Worm (Caenorhabditis elegans) whole organism, young adult: Measurements from ENCODE around the gene clc-1.

Experiments used
- D2030.7 ChIP-seq: fragments of 200-800 bp; sonication (Bioruptor generic); IDR thresholded peaks from 2 replicates; pipeline ENCODE4 v1.3.6; 2022; ENCODE audit warnings: missing genetic modification reagents, missing genetic modification characterization, missing compliant biosample characterization
- F22D6.2 ChIP-seq: sonication (generic microtip); optimal IDR thresholded peaks from 2 replicates; lab custom pipeline; 2016; ENCODE audit warnings: mild to moderate bottlenecking, missing genetic modification characterization, missing compliant biosample characterization
- F23B12.7 ChIP-seq: sonication (generic microtip); optimal IDR thresholded peaks from 2 replicates; lab custom pipeline; 2017; ENCODE audit warnings: missing genetic modification characterization, mild to moderate bottlenecking, missing compliant biosample characterization, antibody characterized with exemption, moderate library complexity; ENCODE audit not compliant: insufficient read depth
- F39B2.1 ChIP-seq: fragments of 200-800 bp; sonication (Bioruptor generic); IDR thresholded peaks from 2 replicates; pipeline ENCODE4 v1.3.6; 2022; ENCODE audit warnings: missing genetic modification reagents, missing genetic modification characterization, missing compliant biosample characterization
- F57A8.1 ChIP-seq: fragments of 200-800 bp; sonication (Bioruptor generic); optimal IDR thresholded peaks from 2 replicates; lab custom pipeline; 2018; ENCODE audit warnings: mild to moderate bottlenecking, missing genetic modification characterization, moderate library complexity, missing compliant biosample characterization
- F57C9.4 ChIP-seq: sonication (generic microtip); optimal IDR thresholded peaks from 2 replicates; lab custom pipeline; 2017; ENCODE audit warnings: mild to moderate bottlenecking, missing genetic modification characterization, missing compliant biosample characterization
- K12H6.12 ChIP-seq: fragments of 200-800 bp; sonication (Bioruptor generic); optimal IDR thresholded peaks from 2 replicates; lab custom pipeline; 2018; ENCODE audit warnings: mild to moderate bottlenecking, missing genetic modification characterization, missing compliant biosample characterization
- T07F8.4 ChIP-seq: sonication (generic microtip); optimal IDR thresholded peaks from 2 replicates; lab custom pipeline; 2016; ENCODE audit warnings: mild to moderate bottlenecking, missing genetic modification characterization, moderate library complexity, missing compliant biosample characterization
- ZK185.1 ChIP-seq: sonication (generic microtip); optimal IDR thresholded peaks from 2 replicates; lab custom pipeline; 2016; ENCODE audit warnings: mild to moderate bottlenecking, missing genetic modification characterization, missing compliant biosample characterization; ENCODE audit not compliant: poor library complexity, severe bottlenecking
- ama-1 ChIP-seq, 3 experiments: fragments of 150-350 bp in 1 of 3; sonication (generic microtip) in 2 of 3; optimal IDR thresholded peaks; 2 replicates each; lab custom pipeline; 2014 to 2018; ENCODE audit warnings: missing biosample characterization in 2 of 3, missing genetic modification characterization in 2 of 3, missing genetic modification reagents in 2 of 3
- aptf-3 ChIP-seq: fragments of 200-800 bp; sonication (Bioruptor generic); IDR thresholded peaks from 2 replicates; pipeline ENCODE4 v1.3.6; 2022; ENCODE audit warnings: missing genetic modification characterization, missing compliant biosample characterization
- atf-7 ChIP-seq: sonication (generic microtip); optimal IDR thresholded peaks from 2 replicates; lab custom pipeline; 2017; ENCODE audit warnings: mild to moderate bottlenecking, missing genetic modification characterization, missing compliant biosample characterization
- attf-3 ChIP-seq: fragments of 200-800 bp; sonication (Bioruptor generic); conservative IDR thresholded peaks from 2 replicates; pipeline ENCODE4 v1.3.6; 2022; ENCODE audit warnings: missing genetic modification reagents, missing genetic modification characterization, missing compliant biosample characterization
- attf-5 ChIP-seq: fragments of 200-800 bp; sonication (Bioruptor generic); optimal IDR thresholded peaks from 2 replicates; lab custom pipeline; 2018; ENCODE audit warnings: mild to moderate bottlenecking, missing genetic modification characterization, missing compliant biosample characterization
- cebp-1 ChIP-seq, 2 experiments: fragments of 200-800 bp in 1 of 2; sonication (Bioruptor generic) in 1 of 2; sonication (generic microtip) in 1 of 2; IDR thresholded peaks in 1 of 2; optimal IDR thresholded peaks in 1 of 2; 2 replicates each; pipeline versions ENCODE4 v1.3.6 to Lab custom; 2017 to 2022; ENCODE audit warnings: missing compliant biosample characterization in 2 of 2, missing genetic modification characterization in 2 of 2, mild to moderate bottlenecking in 1 of 2, missing genetic modification reagents in 1 of 2, moderate library complexity in 1 of 2
- ceh-79 ChIP-seq: sonication (generic microtip); optimal IDR thresholded peaks from 2 replicates; lab custom pipeline; 2017; ENCODE audit warnings: mild to moderate bottlenecking, missing genetic modification characterization, missing compliant biosample characterization
- chd-7 ChIP-seq: sonication (generic microtip); optimal IDR thresholded peaks from 2 replicates; lab custom pipeline; 2016; ENCODE audit warnings: mild to moderate bottlenecking, missing genetic modification characterization, moderate library complexity, missing compliant biosample characterization
- die-1 ChIP-seq: sonication (generic microtip); optimal IDR thresholded peaks from 2 replicates; lab custom pipeline; 2016; ENCODE audit warnings: missing genotype, mild to moderate bottlenecking, missing genetic modification characterization, missing compliant biosample characterization
- efl-1 ChIP-seq: fragments of 150-350 bp; optimal IDR thresholded peaks from 2 replicates; lab custom pipeline; 2014; ENCODE audit warnings: missing biosample characterization, missing genetic modification reagents, missing genetic modification characterization
- ekl-4 ChIP-seq: fragments of 200-800 bp; sonication (Bioruptor generic); IDR thresholded peaks from 2 replicates; pipeline ENCODE4 v1.3.6; 2022; ENCODE audit warnings: missing genetic modification reagents, missing genetic modification characterization, missing compliant biosample characterization
- ets-4 ChIP-seq: fragments of 200-800 bp; sonication (Bioruptor generic); optimal IDR thresholded peaks from 2 replicates; lab custom pipeline; 2018; ENCODE audit warnings: mild to moderate bottlenecking, missing genetic modification characterization, missing compliant biosample characterization
- fkh-3 ChIP-seq: sonication (generic microtip); optimal IDR thresholded peaks from 2 replicates; lab custom pipeline; 2016; ENCODE audit warnings: mild to moderate bottlenecking, missing genetic modification characterization, missing compliant biosample characterization
- him-1 ChIP-seq: sonication (generic microtip); optimal IDR thresholded peaks from 2 replicates; lab custom pipeline; 2016; ENCODE audit warnings: missing genotype, missing genetic modification reagents, missing genetic modification characterization, missing compliant biosample characterization
- let-607 ChIP-seq, 2 experiments: fragments of 200-800 bp in 1 of 2; sonication (Bioruptor generic) in 1 of 2; sonication (generic microtip) in 1 of 2; optimal IDR thresholded peaks; 2 replicates each; lab custom pipeline; 2016 to 2018; ENCODE audit warnings: mild to moderate bottlenecking in 2 of 2, missing compliant biosample characterization in 2 of 2, missing genetic modification characterization in 2 of 2, moderate library complexity in 2 of 2, missing genotype in 1 of 2
- lin-26 ChIP-seq: fragments of 200-800 bp; sonication (Bioruptor generic); IDR thresholded peaks from 2 replicates; pipeline ENCODE4 v1.3.6; 2022; ENCODE audit warnings: missing genetic modification reagents, missing genetic modification characterization, missing compliant biosample characterization
- lir-1 ChIP-seq: fragments of 200-800 bp; sonication (Bioruptor generic); conservative IDR thresholded peaks from 2 replicates; pipeline ENCODE4 v1.3.6; 2022; ENCODE audit warnings: missing genetic modification reagents, missing genetic modification characterization, missing compliant biosample characterization
- madf-10 ChIP-seq: sonication (generic microtip); optimal IDR thresholded peaks from 2 replicates; lab custom pipeline; 2016; ENCODE audit warnings: mild to moderate bottlenecking, missing genetic modification characterization, missing compliant biosample characterization
- madf-8 ChIP-seq: fragments of 200-800 bp; sonication (Bioruptor generic); conservative IDR thresholded peaks from 2 replicates; pipeline ENCODE4 v1.3.6; 2022; ENCODE audit warnings: missing genetic modification reagents, missing genetic modification characterization, missing compliant biosample characterization
- mcd-1 ChIP-seq: fragments of 200-800 bp; sonication (Bioruptor generic); IDR thresholded peaks from 2 replicates; pipeline ENCODE4 v1.3.6; 2022; ENCODE audit warnings: missing genetic modification reagents, missing genetic modification characterization, missing compliant biosample characterization
- mes-4 ChIP-seq: sonication (generic microtip); optimal IDR thresholded peaks from 2 replicates; lab custom pipeline; 2016; ENCODE audit warnings: missing genotype, missing genetic modification characterization, missing compliant biosample characterization
- nfya-1 ChIP-seq: sonication (generic microtip); optimal IDR thresholded peaks from 2 replicates; lab custom pipeline; 2017; ENCODE audit warnings: antibody characterized with exemption, missing compliant biosample characterization, missing genetic modification characterization, borderline replicate concordance; ENCODE audit not compliant: insufficient read depth
- nfya-2 ChIP-seq: fragments of 200-800 bp; sonication (Bioruptor generic); IDR thresholded peaks from 2 replicates; pipeline ENCODE4 v1.3.6; 2022; ENCODE audit warnings: missing genetic modification reagents, missing genetic modification characterization, missing compliant biosample characterization
- nfyb-1 ChIP-seq: fragments of 200-800 bp; sonication (Bioruptor generic); IDR thresholded peaks from 2 replicates; pipeline ENCODE4 v1.3.6; 2022; ENCODE audit warnings: missing genetic modification reagents, missing genetic modification characterization, missing compliant biosample characterization
- nhr-120 ChIP-seq: fragments of 200-800 bp; sonication (Bioruptor generic); IDR thresholded peaks from 2 replicates; pipeline ENCODE4 v1.3.6; 2022; ENCODE audit warnings: missing genetic modification characterization, missing compliant biosample characterization
- nhr-80 ChIP-seq: sonication (generic microtip); optimal IDR thresholded peaks from 2 replicates; lab custom pipeline; 2016; ENCODE audit warnings: missing genetic modification characterization, missing compliant biosample characterization
- pbrm-1 ChIP-seq: fragments of 200-800 bp; sonication (Bioruptor generic); IDR thresholded peaks from 2 replicates; pipeline ENCODE4 v1.3.6; 2022; ENCODE audit warnings: missing genetic modification reagents, missing genetic modification characterization, missing compliant biosample characterization
- repo-1 ChIP-seq: sonication (generic microtip); optimal IDR thresholded peaks from 2 replicates; lab custom pipeline; 2017; ENCODE audit warnings: mild to moderate bottlenecking, missing genetic modification characterization, missing compliant biosample characterization
- sdz-38 ChIP-seq: sonication (generic microtip); optimal IDR thresholded peaks from 2 replicates; lab custom pipeline; 2016; ENCODE audit warnings: missing genotype, missing genetic modification characterization, missing compliant biosample characterization
- snpc-3.4 ChIP-seq: sonication (generic microtip); optimal IDR thresholded peaks from 2 replicates; lab custom pipeline; 2017; ENCODE audit warnings: missing genetic modification characterization, mild to moderate bottlenecking, missing compliant biosample characterization, antibody characterized with exemption, moderate library complexity, missing genotype, missing genetic modification reagents
- snpc-4 ChIP-seq, 5 experiments: fragments of 150-350 bp in 1 of 5; sonication (generic microtip) in 4 of 5; optimal IDR thresholded peaks; 2 replicates each; lab custom pipeline; 2014 to 2018; ENCODE audit warnings: missing genetic modification characterization in 5 of 5, missing biosample characterization in 3 of 5, antibody characterized with exemption in 2 of 5, mild to moderate bottlenecking in 2 of 5, missing compliant biosample characterization in 2 of 5, missing genotype in 2 of 5, moderate library complexity in 2 of 5, missing genetic modification reagents in 1 of 5
- somi-1 ChIP-seq: fragments of 200-800 bp; sonication (Bioruptor generic); optimal IDR thresholded peaks from 2 replicates; lab custom pipeline; 2018; ENCODE audit warnings: mild to moderate bottlenecking, missing genetic modification characterization, missing compliant biosample characterization
- zfh-2 ChIP-seq: fragments of 200-800 bp; sonication (Bioruptor generic); conservative IDR thresholded peaks from 2 replicates; pipeline ENCODE4 v1.3.6; 2022; ENCODE audit warnings: missing genetic modification reagents, missing genetic modification characterization, missing compliant biosample characterization
- zim-3 ChIP-seq: sonication (generic microtip); optimal IDR thresholded peaks from 2 replicates; lab custom pipeline; 2017; ENCODE audit warnings: mild to moderate bottlenecking, missing genetic modification characterization, moderate library complexity, missing compliant biosample characterization
- ztf-25 ChIP-seq: fragments of 200-800 bp; sonication (Bioruptor generic); IDR thresholded peaks from 2 replicates; pipeline ENCODE4 v1.3.6; 2022; ENCODE audit warnings: missing genetic modification reagents, missing genetic modification characterization, missing compliant biosample characterization
- ztf-26 ChIP-seq: sonication (generic microtip); optimal IDR thresholded peaks from 2 replicates; lab custom pipeline; 2017; ENCODE audit warnings: missing genetic modification characterization, missing compliant biosample characterization

clc-1 gene

DNA sequence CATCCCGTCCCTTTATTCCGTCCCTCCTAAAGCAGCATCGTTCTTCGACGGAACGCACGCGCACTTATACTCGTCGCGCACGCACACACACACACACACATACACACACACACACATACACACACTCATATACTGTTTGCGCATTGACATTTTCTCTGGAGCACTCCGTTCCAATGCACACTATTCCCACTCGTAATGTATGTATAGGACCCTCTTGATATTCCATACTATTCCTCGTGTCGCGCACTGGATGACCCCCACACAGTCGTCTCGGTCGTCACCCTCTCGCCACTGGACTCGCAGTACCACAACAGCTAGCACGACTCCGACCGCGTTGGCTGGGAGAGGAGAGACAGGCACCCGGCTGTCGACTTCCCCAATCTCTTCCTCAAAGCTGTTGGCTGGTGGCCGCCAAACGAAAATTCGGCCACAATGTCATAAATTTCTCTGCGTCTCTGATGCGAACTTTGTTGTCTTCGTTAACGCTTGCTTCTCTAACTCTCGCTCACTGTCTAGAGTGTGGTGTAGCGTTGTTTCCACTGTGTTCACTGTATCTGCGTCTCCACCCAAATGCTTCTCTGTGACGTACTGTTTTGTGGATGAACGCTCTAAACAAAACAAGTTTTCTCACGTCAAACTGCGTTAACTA, 16.1 kb upstream of the clc-1 start (continued):
- TF ChIP-seq nhr-120 (no peak), ama-1 (optimal IDR thresholded peaks at IDR 0.05; lab: Kevin White, UChicago) (no peak), ama-1 (GFP tag; optimal IDR thresholded peaks at IDR 0.05; lab: Kevin White, UChicago) (no peak), nfya-2 (GFP tag; lab: Robert Waterston, UW) (no peak), ceh-79 (tag; lab: Kevin White, UChicago) (no peak), F57C9.4 (no peak), F57A8.1 (GFP tag; lab: Kevin White, UChicago) (peak; percentile 9), ztf-26 (tag; lab: Kevin White, UChicago) (peak; percentile 83), chd-7 (tag; lab: Kevin White, UChicago) (peak; percentile 43), snpc-3.4 (tag; lab: Kevin White, UChicago) (peak; percentile 21), D2030.7 (GFP tag; lab: Robert Waterston, UW) (peak; percentile 26; the same call in 1 of the 2 replicates), aptf-3 (GFP tag; lab: Robert Waterston, UW) (no peak), efl-1 (GFP tag; lab: Kevin White, UChicago) (no peak), ztf-25 (GFP tag; lab: Robert Waterston, UW) (0 out of 2 replicates have a peak, but pooled peaks have one; percentile 2), ets-4 (peak; percentile 72), lir-1 (0 out of 2 replicates have a peak, but pooled peaks have one; percentile 47), attf-5 (GFP tag; lab: Kevin White, UChicago) (peak; percentile 81), attf-3 (GFP tag; lab: Robert Waterston, UW) (no peak; the same call in 1 of the 2 replicates), F23B12.7 (no peak), K12H6.12 (tag; lab: Kevin White, UChicago) (peak; percentile 97), die-1 (peak; percentile 21), mcd-1 (GFP tag; lab: Robert Waterston, UW) (peak; percentile 72), let-607 (tag; optimal IDR thresholded peaks at IDR 0.05; lab: Kevin White, UChicago) (peak; percentile 52 to 80), nfya-1 (tag; lab: Kevin White, UChicago) (no peak), ekl-4 (GFP tag; lab: Robert Waterston, UW) (peak; percentile 75), snpc-4 (GFP tag; optimal IDR thresholded peaks at IDR 0.05; lab: Kevin White, UChicago) (peak; percentile 50), snpc-4 (tag; optimal IDR thresholded peaks at IDR 0.05; lab: Kevin White, UChicago) (peak in 1 of 4 experiments; percentile 46), cebp-1 (GFP tag; IDR thresholded peaks at IDR 0.05; lab: Robert Waterston, UW) (peak; percentile 48; the same call in 1 of the 2 replicates), cebp-1 (tag; optimal IDR thresholded peaks at IDR 0.05; lab: Kevin White, UChicago) (peak; percentile 81), T07F8.4 (tag; lab: Kevin White, UChicago) (peak; percentile 54), madf-8 (GFP tag; lab: Robert Waterston, UW) (no peak), nhr-80 (tag; lab: Kevin White, UChicago) (peak; percentile 78), F22D6.2 (tag; lab: Kevin White, UChicago) (peak; percentile 2), nfyb-1 (peak; percentile 80), lin-26 (GFP tag; lab: Robert Waterston, UW) (0 out of 2 replicates have a peak, but pooled peaks have one; percentile 45), mes-4 (tag; lab: Kevin White, UChicago) (no peak), zim-3 (tag; lab: Kevin White, UChicago) (no peak), F39B2.1 (GFP tag; lab: Robert Waterston, UW) (no peak), madf-10 (tag; lab: Kevin White, UChicago) (peak; percentile 62), fkh-3 (tag; lab: Kevin White, UChicago) (no peak), him-1 (tag; lab: Kevin White, UChicago) (no peak), ZK185.1 (peak; percentile 72), sdz-38 (tag; lab: Kevin White, UChicago) (no peak), somi-1 (GFP tag; lab: Kevin White, UChicago) (peak; percentile 52), repo-1 (tag; lab: Kevin White, UChicago) (peak; percentile 68), pbrm-1 (GFP tag; lab: Robert Waterston, UW) (peak; percentile 63), atf-7 (tag; lab: Kevin White, UChicago) (peak; percentile 73), zfh-2 (GFP tag; lab: Robert Waterston, UW) (peak; percentile 99)
